Worm (Caenorhabditis elegans) whole organism, late embryonic: ENCODE measurements around the gene nhr-186.

Experiments used
- K02D7.2 ChIP-seq: sonication (generic microtip); optimal IDR thresholded peaks from 2 replicates; lab custom pipeline; 2017; ENCODE audit warnings: mild to moderate bottlenecking, missing genetic modification characterization, missing compliant biosample characterization
- ama-1 ChIP-seq: fragments of 150-350 bp; optimal IDR thresholded peaks from 2 replicates; lab custom pipeline; 2014
- dmd-4 ChIP-seq: sonication (generic microtip); optimal IDR thresholded peaks from 2 replicates; lab custom pipeline; 2016; ENCODE audit warnings: borderline replicate concordance, missing genetic modification characterization, missing compliant biosample characterization
- elt-2 ChIP-seq: sonication (generic microtip); optimal IDR thresholded peaks from 2 replicates; lab custom pipeline; 2016; ENCODE audit warnings: missing genetic modification reagents, missing genetic modification characterization, missing compliant biosample characterization
- fkh-6 ChIP-seq: sonication (generic microtip); optimal IDR thresholded peaks from 2 replicates; lab custom pipeline; 2016; ENCODE audit warnings: missing genetic modification characterization, missing compliant biosample characterization
- nhr-11 ChIP-seq: fragments of 150-350 bp; optimal IDR thresholded peaks from 2 replicates; lab custom pipeline; 2014; ENCODE audit warnings: missing biosample characterization, missing genetic modification characterization
- odd-2 ChIP-seq: sonication (generic microtip); optimal IDR thresholded peaks from 2 replicates; lab custom pipeline; 2017; ENCODE audit warnings: antibody characterized with exemption, mild to moderate bottlenecking, missing genetic modification characterization, missing compliant biosample characterization
- pag-3 ChIP-seq: sonication (generic microtip); optimal IDR thresholded peaks from 2 replicates; lab custom pipeline; 2016; ENCODE audit warnings: missing compliant biosample characterization, missing genetic modification characterization, borderline replicate concordance
- pax-1 ChIP-seq: fragments of 150-350 bp; optimal IDR thresholded peaks from 2 replicates; lab custom pipeline; 2014; ENCODE audit warnings: missing biosample characterization, missing genetic modification characterization
- sox-4 ChIP-seq: sonication (generic microtip); optimal IDR thresholded peaks from 2 replicates; lab custom pipeline; 2017; ENCODE audit warnings: mild to moderate bottlenecking, missing genetic modification characterization, inconsistent platforms, missing compliant biosample characterization
- ttx-3 ChIP-seq: sonication (generic microtip); optimal IDR thresholded peaks from 2 replicates; lab custom pipeline; 2016; ENCODE audit warnings: missing genetic modification reagents, missing genetic modification characterization, missing compliant biosample characterization
- zip-5 ChIP-seq: sonication (generic microtip); optimal IDR thresholded peaks from 2 replicates; lab custom pipeline; 2016; ENCODE audit warnings: missing genetic modification characterization, missing compliant biosample characterization

- TF ChIP-seq dmd-4 = no peak
- TF ChIP-seq K02D7.2 (tag; lab: Kevin White, UChicago) = no peak
- TF ChIP-seq pag-3 = no peak
- TF ChIP-seq fkh-6 = no peak
- no peak for TF ChIP-seq ama-1 (lab: Kevin White, UChicago)
- no peak for TF ChIP-seq elt-2
- TF ChIP-seq pax-1 = no peak
- no peak for TF ChIP-seq zip-5 (tag; lab: Kevin White, UChicago)
- no peak for TF ChIP-seq odd-2 (tag; lab: Kevin White, UChicago)
- TF ChIP-seq nhr-11 (tag; lab: Kevin White, UChicago) = no peak
- no peak for TF ChIP-seq ttx-3 (tag; lab: Kevin White, UChicago)
- no peak for TF ChIP-seq sox-4 (tag; lab: Kevin White, UChicago)
These were observed 22.1 kb downstream of the nhr-186 start for ce11 chrV:3832661-3833060.
